Fruit fly (Drosophila melanogaster) whole organism, prepupa: ENCODE measurements around the gene CG13005.
A peak's percentile ranks its signal among the peaks of the same experiment; 100 is the strongest.

Experiments
- CG10631 ChIP-seq: fragments of 200-800 bp; sonication (Bioruptor generic); optimal IDR thresholded peaks from 2 replicates; lab custom pipeline; 2016; ENCODE audit warnings: missing biosample characterization, missing genetic modification characterization
- CG10669 ChIP-seq: fragments of 200-800 bp; sonication (Bioruptor generic); optimal IDR thresholded peaks from 3 replicates; lab custom pipeline; 2018; ENCODE audit warnings: missing biosample characterization, mild to moderate bottlenecking, missing genetic modification characterization, moderate library complexity
- CG11294 ChIP-seq: fragments of 200-800 bp; sonication (Bioruptor generic); IDR thresholded peaks from 2 replicates; pipeline ENCODE4 v1.3.6; 2022; ENCODE audit warnings: missing biosample characterization, missing genetic modification characterization
- CG11762 ChIP-seq: fragments of 200-800 bp; sonication (Bioruptor generic); optimal IDR thresholded peaks from 3 replicates; lab custom pipeline; 2016; ENCODE audit warnings: missing biosample characterization, missing genetic modification characterization; ENCODE audit not compliant: insufficient read depth
- CG15336 ChIP-seq: fragments of 200-800 bp; sonication (Bioruptor generic); IDR thresholded peaks from 2 replicates; pipeline ENCODE4 v1.3.6; 2022; ENCODE audit warnings: missing biosample characterization, missing genetic modification characterization
- CG3032 ChIP-seq: fragments of 200-800 bp; optimal IDR thresholded peaks from 2 replicates; lab custom pipeline; 2019; ENCODE audit warnings: missing biosample characterization, mild to moderate bottlenecking, missing genetic modification characterization, moderate library complexity
- CG31627 ChIP-seq: fragments of 200-800 bp; sonication (Bioruptor generic); optimal IDR thresholded peaks from 3 replicates; lab custom pipeline; 2016; ENCODE audit warnings: missing biosample characterization, missing genetic modification characterization
- CG34406 ChIP-seq: fragments of 200-800 bp; sonication (Bioruptor generic); optimal IDR thresholded peaks from 3 replicates; lab custom pipeline; 2016; ENCODE audit warnings: missing biosample characterization, missing genetic modification characterization
- CG6163 ChIP-seq: fragments of 200-800 bp; sonication (Bioruptor generic); IDR thresholded peaks from 3 replicates; pipeline ENCODE4 v1.3.6; 2022; ENCODE audit warnings: missing biosample characterization, missing genetic modification characterization
- CG6276 ChIP-seq: fragments of 200-800 bp; sonication (Bioruptor generic); optimal IDR thresholded peaks from 2 replicates; lab custom pipeline; 2017; ENCODE audit warnings: missing biosample characterization, mild to moderate bottlenecking, missing genetic modification characterization
- CG6854 ChIP-seq: fragments of 200-800 bp; sonication (Bioruptor generic); optimal IDR thresholded peaks from 2 replicates; lab custom pipeline; 2017; ENCODE audit warnings: missing biosample characterization, mild to moderate bottlenecking, missing genetic modification characterization
- CG7368 ChIP-seq: fragments of 200-800 bp; sonication (Bioruptor generic); optimal IDR thresholded peaks from 3 replicates; lab custom pipeline; 2016; ENCODE audit warnings: missing biosample characterization, missing genetic modification characterization
- CG8119 ChIP-seq: fragments of 200-800 bp; sonication (Bioruptor generic); IDR thresholded peaks from 3 replicates; pipeline ENCODE4 v1.3.6; 2022; ENCODE audit warnings: missing biosample characterization, missing genetic modification characterization
- CG8319 ChIP-seq: fragments of 200-800 bp; sonication (Bioruptor generic); optimal IDR thresholded peaks from 3 replicates; lab custom pipeline; 2016; ENCODE audit warnings: missing biosample characterization, missing genetic modification characterization
- CG8632 ChIP-seq: fragments of 200-800 bp; sonication (Bioruptor generic); optimal IDR thresholded peaks from 3 replicates; lab custom pipeline; 2016; ENCODE audit warnings: missing biosample characterization, missing genetic modification characterization
- CG9139 ChIP-seq: fragments of 200-800 bp; sonication (Bioruptor generic); optimal IDR thresholded peaks from 3 replicates; lab custom pipeline; 2017; ENCODE audit warnings: missing biosample characterization, mild to moderate bottlenecking, missing genetic modification characterization
- Eip75B ChIP-seq: fragments of 200-800 bp; sonication (Bioruptor generic); optimal IDR thresholded peaks from 3 replicates; lab custom pipeline; 2016; ENCODE audit warnings: missing biosample characterization, missing genetic modification characterization
- Eip78C ChIP-seq: fragments of 200-800 bp; sonication (Bioruptor generic); peaks from one replicate; lab custom pipeline; 2016; ENCODE audit warnings: missing biosample characterization, missing genetic modification characterization
- Eip93F ChIP-seq: fragments of 200-800 bp; sonication (Bioruptor generic); optimal IDR thresholded peaks from 2 replicates; lab custom pipeline; 2016; ENCODE audit warnings: missing biosample characterization, mild to moderate bottlenecking, missing genetic modification characterization
- Ets21C ChIP-seq: fragments of 200-800 bp; sonication (Bioruptor generic); optimal IDR thresholded peaks from 3 replicates; lab custom pipeline; 2016; ENCODE audit warnings: missing biosample characterization, missing genetic modification characterization
- Ets96B ChIP-seq: fragments of 200-800 bp; optimal IDR thresholded peaks from 2 replicates; lab custom pipeline; 2019; ENCODE audit warnings: missing biosample characterization, mild to moderate bottlenecking, missing genetic modification characterization, moderate library complexity
- Gug ChIP-seq: fragments of 200-800 bp; sonication (Bioruptor generic); IDR thresholded peaks from 2 replicates; pipeline ENCODE4 v1.3.6; 2022; ENCODE audit warnings: missing biosample characterization, missing genetic modification characterization
- Hr38 ChIP-seq: sonication (Bioruptor generic); optimal IDR thresholded peaks from 2 replicates; lab custom pipeline; 2016; ENCODE audit warnings: missing biosample characterization, missing genetic modification characterization
- Lpt ChIP-seq: fragments of 200-800 bp; sonication (Bioruptor generic); optimal IDR thresholded peaks from 3 replicates; lab custom pipeline; 2016; ENCODE audit warnings: missing biosample characterization, missing genetic modification characterization
- OdsH ChIP-seq: fragments of 200-800 bp; sonication (Bioruptor generic); optimal IDR thresholded peaks from 3 replicates; lab custom pipeline; 2016; ENCODE audit warnings: missing biosample characterization, missing genetic modification characterization
- Sox102F ChIP-seq: fragments of 200-800 bp; sonication (Bioruptor generic); optimal IDR thresholded peaks from 2 replicates; lab custom pipeline; 2016; ENCODE audit warnings: missing biosample characterization, mild to moderate bottlenecking, missing genetic modification characterization
- cyc ChIP-seq: fragments of 200-800 bp; sonication (Bioruptor generic); optimal IDR thresholded peaks from 3 replicates; lab custom pipeline; 2016; ENCODE audit warnings: missing biosample characterization, missing genetic modification characterization
- dac ChIP-seq: fragments of 200-800 bp; sonication (Bioruptor generic); optimal IDR thresholded peaks from 2 replicates; lab custom pipeline; 2017; ENCODE audit warnings: missing biosample characterization, mild to moderate bottlenecking, missing genetic modification characterization
- eg ChIP-seq: fragments of 200-800 bp; sonication (Bioruptor generic); IDR thresholded peaks from 3 replicates; pipeline ENCODE4 v1.3.6; 2022; ENCODE audit warnings: missing biosample characterization, missing genetic modification characterization
- fd59A ChIP-seq: fragments of 200-800 bp; sonication (Bioruptor generic); optimal IDR thresholded peaks from 2 replicates; lab custom pipeline; 2017; ENCODE audit warnings: missing biosample characterization, mild to moderate bottlenecking, missing genetic modification characterization, missing genetic modification reagents
- fkh ChIP-seq: fragments of 200-800 bp; sonication (Bioruptor generic); optimal IDR thresholded peaks from 3 replicates; lab custom pipeline; 2017; ENCODE audit warnings: missing biosample characterization, mild to moderate bottlenecking, missing genetic modification characterization, moderate library complexity
- lz ChIP-seq: fragments of 200-800 bp; sonication (Bioruptor generic); optimal IDR thresholded peaks from 3 replicates; lab custom pipeline; 2016; ENCODE audit warnings: missing biosample characterization, missing genetic modification characterization
- salr ChIP-seq, 2 experiments: fragments of 200-800 bp; sonication (Bioruptor generic); optimal IDR thresholded peaks; 3 replicates each; lab custom pipeline; 2016 to 2018; ENCODE audit warnings: missing biosample characterization in 2 of 2, missing genetic modification characterization in 2 of 2, mild to moderate bottlenecking in 1 of 2
- svp ChIP-seq: fragments of 200-800 bp; sonication (Bioruptor generic); peaks from one replicate; lab custom pipeline; 2016; ENCODE audit warnings: missing biosample characterization, missing genetic modification characterization
- vri ChIP-seq: fragments of 200-800 bp; sonication (Bioruptor generic); optimal IDR thresholded peaks from 3 replicates; lab custom pipeline; 2016; ENCODE audit warnings: missing biosample characterization, mild to moderate bottlenecking, missing genetic modification characterization

The CG13005 gene

DNA sequence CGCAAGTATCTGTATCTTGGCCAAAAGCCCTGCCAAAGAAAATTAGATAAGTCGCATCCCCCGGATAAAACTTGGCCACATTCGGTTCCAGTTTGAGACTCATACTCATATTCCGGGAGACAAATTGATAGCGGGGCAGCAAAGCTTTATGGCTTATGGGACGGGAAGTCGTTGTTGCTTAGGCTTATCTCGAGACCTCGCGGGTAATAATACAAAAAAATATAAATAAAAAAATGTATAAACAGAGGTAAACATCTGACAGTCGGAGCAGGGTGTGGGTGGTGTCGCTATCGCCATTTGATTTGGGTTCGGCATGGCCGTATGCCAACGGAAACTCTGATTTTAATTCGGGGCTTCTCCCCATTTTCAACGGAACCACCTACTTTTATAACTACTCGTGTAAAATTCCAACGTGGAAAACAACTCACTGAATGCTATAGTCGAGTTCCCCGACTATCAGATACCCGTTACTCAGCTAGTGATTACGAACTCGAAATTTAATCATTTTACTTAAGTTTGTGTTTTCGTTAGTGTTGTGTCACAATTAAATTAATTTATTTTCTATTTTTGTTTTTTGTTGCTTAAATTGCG lies 34.2 kb downstream of the CG13005 start:
- TF ChIP-seq Eip93F = peak; percentile 11
- TF ChIP-seq CG6163 (GFP tag; lab: Robert Waterston, UW) = no peak
- no peak for TF ChIP-seq Hr38 (GFP tag; lab: Kevin White, UChicago)
- TF ChIP-seq fkh = peak; percentile 31
- TF ChIP-seq vri (GFP tag; lab: Kevin White, UChicago) = no peak
- TF ChIP-seq CG15336 (GFP tag; lab: Robert Waterston, UW) = no peak
- no peak for TF ChIP-seq CG6276 (GFP tag; lab: Kevin White, UChicago)

DNA sequence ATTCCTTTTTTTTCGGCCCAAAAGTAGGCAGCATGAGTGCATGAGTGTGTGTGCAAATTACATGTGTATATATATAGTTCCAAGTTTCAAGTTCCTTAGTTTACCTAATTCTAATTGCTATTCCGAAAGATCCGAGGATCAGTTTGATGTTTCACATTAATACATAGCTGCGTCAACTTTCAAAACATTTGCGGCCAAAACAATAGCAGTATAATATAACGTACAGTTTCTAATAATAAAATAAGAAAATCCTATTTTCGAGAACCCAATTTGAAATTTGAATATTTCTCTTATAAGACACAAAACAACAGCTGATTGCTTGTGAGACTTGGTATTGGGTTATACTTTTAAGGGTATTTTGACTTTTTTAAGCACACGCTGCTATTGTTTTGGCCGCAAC lies 35.6 kb downstream of the CG13005 start:
- TF ChIP-seq CG8119 (GFP tag; lab: Robert Waterston, UW) (0 out of 3 replicates have a peak, but pooled peaks have one; percentile 17), OdsH (GFP tag; lab: Kevin White, UChicago) (no peak), CG6276 (GFP tag; lab: Kevin White, UChicago) (peak; percentile 7), eg (peak; percentile 45; the same call in 1 of the 3 replicates), Sox102F (GFP tag; lab: Kevin White, UChicago) (no peak), CG6163 (GFP tag; lab: Robert Waterston, UW) (0 out of 3 replicates have a peak, but pooled peaks have one; percentile 13), Eip78C (GFP tag; lab: Kevin White, UChicago) (peak; percentile 11), Gug (GFP tag; lab: Robert Waterston, UW) (no peak)

DNA sequence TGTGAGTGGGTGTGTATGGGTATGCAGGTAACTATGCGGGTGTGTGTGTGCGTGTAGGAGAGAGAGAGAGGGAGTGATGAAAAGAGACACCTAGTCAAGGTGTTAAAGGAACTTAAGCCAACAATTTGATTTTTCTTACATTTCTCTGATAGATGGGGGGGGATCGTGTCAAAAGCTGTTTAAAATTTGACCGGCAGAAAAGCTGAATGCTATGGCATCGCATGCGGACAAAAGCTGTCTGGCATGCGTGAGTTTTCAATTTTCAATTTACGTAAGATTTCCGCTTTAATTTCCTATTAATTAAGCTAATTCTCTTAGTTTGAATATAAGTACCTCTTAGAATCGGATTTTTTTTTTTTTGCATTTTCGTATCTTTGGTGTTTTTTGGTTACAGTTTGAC lies 36.5 kb downstream of the CG13005 start:
- TF ChIP-seq salr (GFP tag; optimal IDR thresholded peaks at IDR 0.05; lab: Kevin White, UChicago) = no peak
- TF ChIP-seq cyc (GFP tag; lab: Kevin White, UChicago) = no peak
- TF ChIP-seq fd59A (GFP tag; lab: Kevin White, UChicago) = no peak
- no peak for TF ChIP-seq Lpt (GFP tag; lab: Kevin White, UChicago)
- TF ChIP-seq lz (GFP tag; lab: Kevin White, UChicago) = no peak
- no peak for TF ChIP-seq CG11762
- no peak for TF ChIP-seq eg
- TF ChIP-seq Hr38 (GFP tag; lab: Kevin White, UChicago) = no peak
- TF ChIP-seq svp (GFP tag; lab: Kevin White, UChicago) = no peak
- TF ChIP-seq CG9139 (GFP tag; lab: Kevin White, UChicago) = no peak
- TF ChIP-seq CG8632 (GFP tag; lab: Kevin White, UChicago) = no peak

DNA sequence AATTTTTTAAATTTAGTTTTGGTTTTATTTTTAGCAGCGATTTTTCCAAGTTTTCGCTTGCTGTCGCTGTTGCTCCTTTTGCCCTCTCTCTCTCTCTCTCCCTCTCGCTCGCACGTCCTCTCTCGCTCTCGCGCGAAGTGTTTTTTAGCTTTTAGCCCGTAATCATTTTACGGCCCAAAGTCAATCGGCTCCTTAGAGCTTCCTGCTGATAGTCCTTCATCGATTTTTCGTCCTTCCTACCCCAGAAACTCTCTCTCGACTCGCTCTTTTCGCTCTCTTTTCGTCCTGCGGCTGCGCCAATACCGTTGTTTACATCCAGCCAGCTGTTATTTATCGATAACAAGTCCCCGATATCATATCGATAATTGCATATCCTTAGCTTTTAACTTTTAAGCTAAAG lies 40.8 kb downstream of the CG13005 start, which contains the start of gene RSG7:
Gene RSG7 (minus strand): TSS at position 139 of the 400 bp plus-strand sequence.
- TF ChIP-seq CG3032 (tag; lab: Kevin White, UChicago) = no peak
- TF ChIP-seq dac = no peak
- TF ChIP-seq CG11294 (GFP tag; lab: Robert Waterston, UW) = no peak
- TF ChIP-seq CG8632 (GFP tag; lab: Kevin White, UChicago) = no peak
- no peak for TF ChIP-seq CG8319 (GFP tag; lab: Kevin White, UChicago)
- no peak for TF ChIP-seq CG10631 (GFP tag; lab: Kevin White, UChicago)
- TF ChIP-seq Ets96B (tag; lab: Kevin White, UChicago) = no peak
- TF ChIP-seq CG31627 (GFP tag; lab: Kevin White, UChicago) = no peak
- no peak for TF ChIP-seq CG7368 (GFP tag; lab: Kevin White, UChicago)
- no peak for TF ChIP-seq CG6854 (GFP tag; lab: Kevin White, UChicago)
- no peak for TF ChIP-seq lz (GFP tag; lab: Kevin White, UChicago)
- no peak for TF ChIP-seq Ets21C (GFP tag; lab: Kevin White, UChicago)
- no peak for TF ChIP-seq Eip75B
- no peak for TF ChIP-seq Hr38 (GFP tag; lab: Kevin White, UChicago)
- no peak for TF ChIP-seq CG10669 (GFP tag; lab: Kevin White, UChicago)
- TF ChIP-seq CG34406 (GFP tag; lab: Kevin White, UChicago) = no peak
- TF ChIP-seq Sox102F (GFP tag; lab: Kevin White, UChicago) = no peak
